Worm (Caenorhabditis elegans): ENCODE results near the gene C35A5.10.

The C35A5.10 gene

ce11 chrV:10464160-10464559 lies 39.8 kb upstream of the C35A5.10 start:
- no peak for TF ChIP-seq unc-62 (GFP tag; optimal IDR thresholded peaks at IDR 0.05)
- TF ChIP-seq ceh-82 (tag; optimal IDR thresholded peaks at IDR 0.05): no peak
- no peak for TF ChIP-seq lin-15B (tag; optimal IDR thresholded peaks at IDR 0.05)
- TF ChIP-seq aly-2 (tag; optimal IDR thresholded peaks at IDR 0.05): no peak
- TF ChIP-seq egl-5 (tag; optimal IDR thresholded peaks at IDR 0.05): no peak
- no peak for TF ChIP-seq eor-1 (tag; optimal IDR thresholded peaks at IDR 0.05)
- no peak for TF ChIP-seq sea-2 (GFP tag; optimal IDR thresholded peaks at IDR 0.05)
- no peak for TF ChIP-seq nhr-23 (tag; optimal IDR thresholded peaks at IDR 0.05)
- TF ChIP-seq pqm-1 (tag; optimal IDR thresholded peaks at IDR 0.05): no peak
- TF ChIP-seq mdl-1 (tag; optimal IDR thresholded peaks at IDR 0.05): no peak
- TF ChIP-seq nhr-12 (tag; optimal IDR thresholded peaks at IDR 0.05): no peak
- no peak for TF ChIP-seq elt-3 (tag; optimal IDR thresholded peaks at IDR 0.05)
- TF ChIP-seq elt-1 (tag; optimal IDR thresholded peaks at IDR 0.05): no peak
- no peak for TF ChIP-seq ceh-28 (tag; optimal IDR thresholded peaks at IDR 0.05)
- no peak for TF ChIP-seq lin-39 (tag; optimal IDR thresholded peaks at IDR 0.05)
- no peak for TF ChIP-seq ama-1 (optimal IDR thresholded peaks at IDR 0.05)

ce11 chrV:10464746-10465145 lies 39.2 kb upstream of the C35A5.10 start:
- peak; percentile 1 for TF ChIP-seq ama-1 (optimal IDR thresholded peaks at IDR 0.05)
- peak; percentile 39 for TF ChIP-seq nfya-1 (tag; optimal IDR thresholded peaks at IDR 0.05; ENCODE audit: insufficient read depth)
- no peak for TF ChIP-seq pha-4 (tag; optimal IDR thresholded peaks at IDR 0.05)
- peak; percentile 14 for TF ChIP-seq nhr-43 (tag; optimal IDR thresholded peaks at IDR 0.05; ENCODE audit: poor library complexity, severe bottlenecking)
- TF ChIP-seq lin-39 (tag; optimal IDR thresholded peaks at IDR 0.05): peak; percentile 26
- no peak for TF ChIP-seq ZK546.5 (tag; optimal IDR thresholded peaks at IDR 0.05)
- no peak for TF ChIP-seq daf-12 (tag; optimal IDR thresholded peaks at IDR 0.05)

- TF ChIP-seq ZK546.5 (tag; optimal IDR thresholded peaks at IDR 0.05) (no peak), nhr-76 (tag; optimal IDR thresholded peaks at IDR 0.05) (no peak), fkh-2 (tag; optimal IDR thresholded peaks at IDR 0.05) (no peak), lin-15B (tag; optimal IDR thresholded peaks at IDR 0.05) (no peak), skn-1 (tag; optimal IDR thresholded peaks at IDR 0.05) (no peak), jun-1 (tag; optimal IDR thresholded peaks at IDR 0.05) (no peak), elt-3 (tag; optimal IDR thresholded peaks at IDR 0.05) (no peak), elt-1 (tag; optimal IDR thresholded peaks at IDR 0.05) (no peak), R02D3.7 (tag; optimal IDR thresholded peaks at IDR 0.05) (no peak), aly-2 (tag; optimal IDR thresholded peaks at IDR 0.05) (no peak), elt-2 (tag; optimal IDR thresholded peaks at IDR 0.05) (no peak), nhr-43 (tag; optimal IDR thresholded peaks at IDR 0.05; ENCODE audit: poor library complexity, severe bottlenecking) (no peak)
Measured at ce11 chrV:10465478-10465877, 38.5 kb upstream of the C35A5.10 start.

ce11 chrV:10466607-10467092 lies 37.3 kb upstream of the C35A5.10 start:
- TF ChIP-seq nhr-11 (tag; optimal IDR thresholded peaks at IDR 0.05) (peak; percentile 92), R02D3.7 (tag; optimal IDR thresholded peaks at IDR 0.05) (peak; percentile 78), daf-12 (tag; optimal IDR thresholded peaks at IDR 0.05) (peak; percentile 22), nhr-77 (tag; optimal IDR thresholded peaks at IDR 0.05) (no peak), lsy-12 (tag; optimal IDR thresholded peaks at IDR 0.05) (peak; percentile 91), tbx-2 (tag; optimal IDR thresholded peaks at IDR 0.05) (peak; percentile 81), ceh-16 (tag; optimal IDR thresholded peaks at IDR 0.05) (peak; percentile 28), nhr-76 (tag; optimal IDR thresholded peaks at IDR 0.05) (peak; percentile 65), ceh-28 (tag; optimal IDR thresholded peaks at IDR 0.05) (peak; percentile 87), snpc-4 (tag; optimal IDR thresholded peaks at IDR 0.05) (peak; percentile 70), lin-39 (tag; optimal IDR thresholded peaks at IDR 0.05) (peak; percentile 94), nhr-28 (tag; optimal IDR thresholded peaks at IDR 0.05) (no peak), aly-2 (tag; optimal IDR thresholded peaks at IDR 0.05) (no peak), pha-4 (tag; optimal IDR thresholded peaks at IDR 0.05) (peak; percentile 99), jun-1 (tag; optimal IDR thresholded peaks at IDR 0.05) (peak; percentile 94), hmg-11 (tag; optimal IDR thresholded peaks at IDR 0.05) (peak; percentile 87), elt-3 (tag; optimal IDR thresholded peaks at IDR 0.05) (peak in 2 of 3 experiments; percentile 80 to 91), nhr-43 (tag; optimal IDR thresholded peaks at IDR 0.05; ENCODE audit: poor library complexity, severe bottlenecking) (peak; percentile 93), eor-1 (tag; optimal IDR thresholded peaks at IDR 0.05) (no peak), ZK546.5 (tag; optimal IDR thresholded peaks at IDR 0.05) (no peak), sea-2 (GFP tag; optimal IDR thresholded peaks at IDR 0.05) (no peak), unc-39 (tag; optimal IDR thresholded peaks at IDR 0.05) (no peak), nhr-25 (tag; optimal IDR thresholded peaks at IDR 0.05) (peak; percentile 99), nhr-12 (tag; optimal IDR thresholded peaks at IDR 0.05) (no peak), elt-2 (tag; optimal IDR thresholded peaks at IDR 0.05) (peak; percentile 85), egl-5 (tag; optimal IDR thresholded peaks at IDR 0.05) (peak; percentile 85), pqm-1 (tag; optimal IDR thresholded peaks at IDR 0.05) (peak; percentile 96), ztf-11 (tag; optimal IDR thresholded peaks at IDR 0.05) (no peak), nhr-237 (tag; optimal IDR thresholded peaks at IDR 0.05) (no peak), fkh-10 (GFP tag; optimal IDR thresholded peaks at IDR 0.05) (peak; percentile 89), fos-1 (tag; optimal IDR thresholded peaks at IDR 0.05) (peak; percentile 79), nhr-67 (tag; optimal IDR thresholded peaks at IDR 0.05) (no peak), mml-1 (tag; optimal IDR thresholded peaks at IDR 0.05) (peak; percentile 72), ceh-82 (tag; optimal IDR thresholded peaks at IDR 0.05) (peak; percentile 53), mdl-1 (tag; optimal IDR thresholded peaks at IDR 0.05) (peak; percentile 98), skn-1 (tag; optimal IDR thresholded peaks at IDR 0.05) (peak; percentile 44), ceh-9 (tag; optimal IDR thresholded peaks at IDR 0.05) (no peak)
